Worm (Caenorhabditis elegans) whole organism, late embryonic: ENCODE measurements around the gene C56C10.9.

Experiments used
- ceh-2 ChIP-seq: sonication (generic microtip); optimal IDR thresholded peaks from 2 replicates; lab custom pipeline; 2016; ENCODE audit warnings: missing genotype, missing genetic modification characterization, missing compliant biosample characterization
- che-1 ChIP-seq: sonication (generic microtip); optimal IDR thresholded peaks from 2 replicates; lab custom pipeline; 2016; ENCODE audit warnings: mild to moderate bottlenecking, missing genetic modification characterization, missing compliant biosample characterization
- ets-4 ChIP-seq: sonication (generic microtip); optimal IDR thresholded peaks from 2 replicates; lab custom pipeline; 2016; ENCODE audit warnings: missing genetic modification characterization, missing compliant biosample characterization
- fkh-10 ChIP-seq: fragments of 150-350 bp; optimal IDR thresholded peaks from 2 replicates; lab custom pipeline; 2014; ENCODE audit warnings: missing biosample characterization, missing genetic modification reagents, missing genetic modification characterization
- gmeb-2 ChIP-seq: sonication (generic microtip); optimal IDR thresholded peaks from 2 replicates; lab custom pipeline; 2016; ENCODE audit warnings: missing genetic modification characterization, inconsistent platforms, missing compliant biosample characterization
- nfya-1 ChIP-seq: sonication (generic microtip); optimal IDR thresholded peaks from 2 replicates; lab custom pipeline; 2017; ENCODE audit warnings: missing genetic modification characterization, mild to moderate bottlenecking, missing compliant biosample characterization, antibody characterized with exemption, moderate library complexity
- odd-2 ChIP-seq: sonication (generic microtip); optimal IDR thresholded peaks from 2 replicates; lab custom pipeline; 2017; ENCODE audit warnings: antibody characterized with exemption, mild to moderate bottlenecking, missing genetic modification characterization, missing compliant biosample characterization
- rnt-1 ChIP-seq: sonication (generic microtip); optimal IDR thresholded peaks from 2 replicates; lab custom pipeline; 2016; ENCODE audit warnings: missing genetic modification characterization, missing compliant biosample characterization
- sox-2 ChIP-seq: fragments of 200-800 bp; sonication (Bioruptor generic); IDR thresholded peaks from 2 replicates; pipeline ENCODE4 v1.3.6; 2022; ENCODE audit warnings: missing genetic modification reagents, missing genetic modification characterization, missing compliant biosample characterization
- tbx-2 ChIP-seq: sonication (generic microtip); optimal IDR thresholded peaks from 2 replicates; lab custom pipeline; 2016; ENCODE audit warnings: missing genetic modification characterization, missing compliant biosample characterization
- tbx-7 ChIP-seq: sonication (generic microtip); optimal IDR thresholded peaks from 2 replicates; lab custom pipeline; 2016; ENCODE audit warnings: missing genotype, missing genetic modification characterization, missing compliant biosample characterization
- unc-42 ChIP-seq: sonication (generic microtip); optimal IDR thresholded peaks from 2 replicates; lab custom pipeline; 2016; ENCODE audit warnings: missing genotype, missing genetic modification characterization, missing compliant biosample characterization

- no peak for TF ChIP-seq unc-42 (tag; lab: Kevin White, UChicago)
- no peak for TF ChIP-seq ets-4 (tag; lab: Kevin White, UChicago)
- TF ChIP-seq odd-2, result no peak
- TF ChIP-seq che-1 (tag; lab: Kevin White, UChicago), result no peak
- TF ChIP-seq sox-2 (GFP tag; lab: Robert Waterston, UW), result no peak
- TF ChIP-seq nfya-1 (tag; lab: Kevin White, UChicago), result no peak
- TF ChIP-seq gmeb-2, result no peak
- TF ChIP-seq tbx-7 (tag; lab: Kevin White, UChicago), result no peak
- no peak for TF ChIP-seq tbx-2
- TF ChIP-seq fkh-10 (GFP tag; lab: Kevin White, UChicago), result no peak
- TF ChIP-seq rnt-1 (tag; lab: Kevin White, UChicago), result no peak
- no peak for TF ChIP-seq ceh-2
Observed at ce11 chrII:6575647-6576046, 16.5 kb downstream of the C56C10.9 start, which contains the start of gene sra-29.
